Worm (Caenorhabditis elegans): ENCODE measurements around the gene pcyt-2.2.

DNA sequence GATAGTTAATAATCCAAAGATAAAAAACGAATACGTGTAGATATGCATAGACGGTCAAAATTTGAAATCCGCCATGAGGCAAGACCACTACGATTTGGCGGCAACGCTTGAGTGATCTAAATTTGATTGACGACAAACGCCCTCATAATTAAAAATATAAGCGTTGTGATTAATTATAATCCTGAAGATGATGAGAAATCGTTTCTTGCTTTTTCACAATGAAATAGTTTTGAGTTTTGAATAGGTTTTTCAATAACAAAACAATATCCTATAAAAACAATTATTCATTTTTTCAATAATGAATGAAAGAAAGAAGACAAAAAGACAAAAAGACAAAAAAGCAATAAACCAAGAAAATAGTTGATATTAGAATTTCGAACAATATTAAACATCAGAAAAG lies 36.7 kb upstream of the pcyt-2.2 start, which contains the start of gene C54D2.6:
- TF ChIP-seq pag-3 (tag; optimal IDR thresholded peaks at IDR 0.05; ENCODE audit: borderline replicate concordance) (no peak), lin-11 (tag; optimal IDR thresholded peaks at IDR 0.05) (no peak), ama-1 (optimal IDR thresholded peaks at IDR 0.05) (no peak)
